Worm (Caenorhabditis elegans) whole organism, L1 larva: ENCODE results near the gene C23G10.5.

Source experiments
- C04F5.9 ChIP-seq: sonication (generic microtip); optimal IDR thresholded peaks from 2 replicates; lab custom pipeline; 2016; ENCODE audit warnings: missing genetic modification characterization, missing compliant biosample characterization
- F16B12.6 ChIP-seq: fragments of 150-350 bp; optimal IDR thresholded peaks from 2 replicates; lab custom pipeline; 2014; ENCODE audit warnings: missing biosample characterization, missing genetic modification characterization
- aha-1 ChIP-seq: fragments of 150-350 bp; optimal IDR thresholded peaks from 2 replicates; lab custom pipeline; 2014; ENCODE audit warnings: missing biosample characterization, missing genetic modification characterization
- ceh-8 ChIP-seq: fragments of 200-800 bp; sonication (Bioruptor generic); optimal IDR thresholded peaks from 2 replicates; lab custom pipeline; 2018; ENCODE audit warnings: mild to moderate bottlenecking, missing genetic modification characterization, moderate library complexity, missing compliant biosample characterization
- ceh-82 ChIP-seq, 3 experiments: fragments of 150-350 bp in 1 of 3; sonication (generic microtip) in 2 of 3; optimal IDR thresholded peaks; 2 replicates each; lab custom pipeline; 2014 to 2017; ENCODE audit warnings: missing biosample characterization in 3 of 3, missing genetic modification characterization in 3 of 3
- ces-1 ChIP-seq: fragments of 150-350 bp; optimal IDR thresholded peaks from 2 replicates; lab custom pipeline; 2014; ENCODE audit warnings: missing biosample characterization, missing genetic modification reagents, missing genetic modification characterization
- dpl-1 ChIP-seq, 3 experiments: fragments of 150-350 bp in 2 of 3; sonication (generic microtip) in 1 of 3; optimal IDR thresholded peaks; 2 replicates each; lab custom pipeline; 2014 to 2017; ENCODE audit warnings: missing biosample characterization in 3 of 3, missing genetic modification characterization in 3 of 3, missing genetic modification reagents in 3 of 3
- efl-1 ChIP-seq, 4 experiments: fragments of 150-350 bp; optimal IDR thresholded peaks in 3 of 4; peaks in 1 of 4; 1 replicate in 1 of 4; 2 replicates in 3 of 4; lab custom pipeline; 2014; ENCODE audit warnings: missing biosample characterization in 2 of 4, missing genetic modification characterization in 2 of 4, missing genetic modification reagents in 2 of 4
- egl-13 ChIP-seq: sonication (generic microtip); optimal IDR thresholded peaks from 2 replicates; lab custom pipeline; 2016; ENCODE audit warnings: missing genotype, missing genetic modification reagents, missing genetic modification characterization, missing compliant biosample characterization
- egl-27 ChIP-seq, 2 experiments: fragments of 150-350 bp in 1 of 2; sonication (generic microtip); optimal IDR thresholded peaks; 3 replicates each; lab custom pipeline; 2017 to 2018; ENCODE audit warnings: missing biosample characterization in 2 of 2, missing genetic modification characterization in 2 of 2, missing genetic modification reagents in 2 of 2
- elt-3 ChIP-seq, 6 experiments: fragments of 150-350 bp in 1 of 6; sonication (generic microtip); optimal IDR thresholded peaks; 2 replicates each; lab custom pipeline; 2017 to 2018; ENCODE audit warnings: missing biosample characterization in 6 of 6, missing genetic modification characterization in 6 of 6, inconsistent platforms in 1 of 6
- fkh-10 ChIP-seq: sonication (generic microtip); optimal IDR thresholded peaks from 2 replicates; lab custom pipeline; 2017; ENCODE audit warnings: missing biosample characterization, missing genetic modification reagents, missing genetic modification characterization
- grh-1 ChIP-seq: fragments of 200-800 bp; sonication (Bioruptor generic); IDR thresholded peaks from 2 replicates; pipeline ENCODE4 v1.3.6; 2022; ENCODE audit warnings: missing genetic modification reagents, missing genetic modification characterization, missing compliant biosample characterization
- hlh-17 ChIP-seq: fragments of 200-800 bp; sonication (Bioruptor generic); optimal IDR thresholded peaks from 2 replicates; lab custom pipeline; 2018; ENCODE audit warnings: missing genetic modification characterization, mild to moderate bottlenecking, missing compliant biosample characterization, moderate library complexity, borderline replicate concordance
- hlh-4 ChIP-seq: sonication (generic microtip); optimal IDR thresholded peaks from 2 replicates; lab custom pipeline; 2016; ENCODE audit warnings: mild to moderate bottlenecking, missing genetic modification characterization, missing compliant biosample characterization
- irx-1 ChIP-seq: sonication (generic microtip); optimal IDR thresholded peaks from 2 replicates; lab custom pipeline; 2016; ENCODE audit warnings: missing genetic modification characterization, missing compliant biosample characterization
- lin-13 ChIP-seq: fragments of 150-350 bp; optimal IDR thresholded peaks from 2 replicates; lab custom pipeline; 2014; ENCODE audit warnings: missing biosample characterization, missing genetic modification reagents, missing genetic modification characterization
- lin-14 ChIP-seq: fragments of 200-800 bp; sonication (Bioruptor generic); optimal IDR thresholded peaks from 2 replicates; lab custom pipeline; 2018; ENCODE audit warnings: mild to moderate bottlenecking, missing genetic modification characterization, moderate library complexity, missing compliant biosample characterization
- lin-35 ChIP-seq, 2 experiments: fragments of 150-350 bp; optimal IDR thresholded peaks; 2 replicates each; lab custom pipeline; 2014; ENCODE audit warnings: missing biosample characterization in 2 of 2, missing genetic modification characterization in 2 of 2, missing genetic modification reagents in 2 of 2
- lin-39 ChIP-seq: fragments of 150-350 bp; optimal IDR thresholded peaks from 2 replicates; lab custom pipeline; 2014; ENCODE audit warnings: missing biosample characterization, missing genetic modification reagents, missing genetic modification characterization
- lir-3 ChIP-seq: sonication (generic microtip); optimal IDR thresholded peaks from 2 replicates; lab custom pipeline; 2016; ENCODE audit warnings: mild to moderate bottlenecking, missing genetic modification characterization, moderate library complexity, missing compliant biosample characterization; ENCODE audit not compliant: poor library complexity
- lsy-2 ChIP-seq, 2 experiments: fragments of 150-350 bp; optimal IDR thresholded peaks; 2 replicates each; lab custom pipeline; 2014; ENCODE audit warnings: missing biosample characterization in 2 of 2, missing genetic modification characterization in 2 of 2
- mab-9 ChIP-seq: fragments of 200-800 bp; sonication (Bioruptor generic); IDR thresholded peaks from 2 replicates; pipeline ENCODE4 v1.3.6; 2022; ENCODE audit warnings: missing genetic modification reagents, missing genetic modification characterization, missing compliant biosample characterization
- mdl-1 ChIP-seq, 2 experiments: fragments of 150-350 bp; optimal IDR thresholded peaks; 2 replicates each; lab custom pipeline; 2014 to 2017; ENCODE audit warnings: missing biosample characterization in 2 of 2, missing genetic modification characterization in 2 of 2, inconsistent platforms in 1 of 2
- mep-1 ChIP-seq: fragments of 150-350 bp; optimal IDR thresholded peaks from 2 replicates; lab custom pipeline; 2014; ENCODE audit warnings: missing biosample characterization, missing genetic modification characterization
- nhr-12 ChIP-seq: sonication (generic microtip); optimal IDR thresholded peaks from 2 replicates; lab custom pipeline; 2017; ENCODE audit warnings: missing biosample characterization, missing genetic modification characterization
- nhr-19 ChIP-seq: fragments of 200-800 bp; sonication (Bioruptor generic); conservative IDR thresholded peaks from 2 replicates; pipeline ENCODE4 v1.3.6; 2022; ENCODE audit warnings: missing genetic modification characterization, missing compliant biosample characterization
- nhr-237 ChIP-seq: fragments of 150-350 bp; optimal IDR thresholded peaks from 2 replicates; lab custom pipeline; 2014; ENCODE audit warnings: missing biosample characterization, missing genetic modification characterization
- nhr-28 ChIP-seq: fragments of 150-350 bp; optimal IDR thresholded peaks from 2 replicates; lab custom pipeline; 2014; ENCODE audit warnings: missing biosample characterization, missing genetic modification characterization
- nhr-47 ChIP-seq: sonication (generic microtip); optimal IDR thresholded peaks from 2 replicates; lab custom pipeline; 2016; ENCODE audit warnings: mild to moderate bottlenecking, missing genetic modification characterization, moderate library complexity, missing compliant biosample characterization
- nhr-71 ChIP-seq: sonication (generic microtip); optimal IDR thresholded peaks from 2 replicates; lab custom pipeline; 2016; ENCODE audit warnings: mild to moderate bottlenecking, missing genetic modification characterization, moderate library complexity, missing compliant biosample characterization
- nhr-84 ChIP-seq: sonication (generic microtip); optimal IDR thresholded peaks from 2 replicates; lab custom pipeline; 2017; ENCODE audit warnings: missing biosample characterization, missing genetic modification characterization
- nhr-90 ChIP-seq: sonication (generic microtip); optimal IDR thresholded peaks from 2 replicates; lab custom pipeline; 2016; ENCODE audit warnings: mild to moderate bottlenecking, missing genetic modification characterization, missing compliant biosample characterization; ENCODE audit not compliant: poor library complexity
- rnt-1 ChIP-seq: sonication (generic microtip); optimal IDR thresholded peaks from 2 replicates; lab custom pipeline; 2016; ENCODE audit warnings: mild to moderate bottlenecking, missing genetic modification characterization, moderate library complexity, missing compliant biosample characterization
- skn-1 ChIP-seq: fragments of 150-350 bp; optimal IDR thresholded peaks from 2 replicates; lab custom pipeline; 2014; ENCODE audit warnings: missing biosample characterization, missing genetic modification characterization
- snpc-4 ChIP-seq: fragments of 150-350 bp; optimal IDR thresholded peaks from 2 replicates; lab custom pipeline; 2014; ENCODE audit warnings: missing biosample characterization, missing genetic modification characterization
- snu-23 ChIP-seq: sonication (generic microtip); optimal IDR thresholded peaks from 2 replicates; lab custom pipeline; 2016; ENCODE audit warnings: missing genetic modification characterization, missing compliant biosample characterization
- sox-4 ChIP-seq: sonication (generic microtip); optimal IDR thresholded peaks from 2 replicates; lab custom pipeline; 2016; ENCODE audit warnings: missing genetic modification characterization, missing compliant biosample characterization
- sptf-1 ChIP-seq: fragments of 150-350 bp; optimal IDR thresholded peaks from 2 replicates; lab custom pipeline; 2014; ENCODE audit warnings: missing biosample characterization, missing genetic modification characterization
- sup-37 ChIP-seq: fragments of 200-800 bp; sonication (Bioruptor generic); optimal IDR thresholded peaks from 2 replicates; lab custom pipeline; 2018; ENCODE audit warnings: mild to moderate bottlenecking, missing genetic modification characterization, missing compliant biosample characterization
- tlp-1 ChIP-seq: fragments of 150-350 bp; optimal IDR thresholded peaks from 2 replicates; lab custom pipeline; 2014; ENCODE audit warnings: missing biosample characterization, missing genetic modification characterization
- unc-62 ChIP-seq: fragments of 150-350 bp; optimal IDR thresholded peaks from 2 replicates; lab custom pipeline; 2014; ENCODE audit warnings: missing biosample characterization, missing genetic modification reagents, missing genetic modification characterization
- unc-86 ChIP-seq: sonication (generic microtip); optimal IDR thresholded peaks from 2 replicates; lab custom pipeline; 2016; ENCODE audit warnings: missing genetic modification characterization, missing compliant biosample characterization
- zip-4 ChIP-seq: fragments of 200-800 bp; sonication (Bioruptor generic); optimal IDR thresholded peaks from 2 replicates; lab custom pipeline; 2018; ENCODE audit warnings: mild to moderate bottlenecking, missing genetic modification characterization, moderate library complexity, missing compliant biosample characterization
- ztf-11 ChIP-seq, 2 experiments: sonication (generic microtip); optimal IDR thresholded peaks; 2 replicates each; lab custom pipeline; 2016 to 2017; ENCODE audit warnings: missing genetic modification characterization in 2 of 2, missing biosample characterization in 1 of 2, missing compliant biosample characterization in 1 of 2
- ztf-4 ChIP-seq: fragments of 150-350 bp; optimal IDR thresholded peaks from 2 replicates; lab custom pipeline; 2014; ENCODE audit warnings: missing biosample characterization, missing genetic modification characterization

Gene C23G10.5

DNA sequence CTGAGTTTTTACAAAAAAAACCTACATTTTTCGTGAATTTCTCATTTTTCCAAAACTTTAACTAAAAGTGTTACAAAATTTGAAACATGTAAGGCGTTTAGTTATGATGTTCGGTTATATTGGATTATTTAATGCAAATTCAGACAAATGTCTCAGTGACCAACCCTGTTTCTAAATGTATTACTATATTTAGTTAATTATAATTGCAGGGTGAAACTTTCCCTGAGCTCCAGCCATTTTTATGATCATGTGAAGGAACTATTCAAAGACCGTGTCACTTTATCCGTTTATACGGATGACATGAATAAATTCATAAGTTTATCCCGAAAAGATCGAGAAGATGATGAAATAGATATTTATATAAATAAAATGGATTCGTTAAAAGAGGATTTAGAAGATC, at the start of gene C23G10.5:
Gene C23G10.5 (plus strand): TSS at position 301 of the 400 bp plus-strand sequence.
- no peak for TF ChIP-seq hlh-17
- no peak for TF ChIP-seq irx-1
- no peak for TF ChIP-seq ceh-8 (GFP tag; lab: Kevin White, UChicago)
- TF ChIP-seq elt-3 (tag; optimal IDR thresholded peaks at IDR 0.05; lab: Kevin White, UChicago) = no peak
- no peak for TF ChIP-seq hlh-4 (tag; lab: Kevin White, UChicago)
- no peak for TF ChIP-seq nhr-12
- TF ChIP-seq tlp-1 = no peak
- TF ChIP-seq nhr-84 = no peak
- TF ChIP-seq egl-27 (tag; optimal IDR thresholded peaks at IDR 0.05; lab: Kevin White, UChicago) = no peak
- no peak for TF ChIP-seq mab-9 (GFP tag; lab: Robert Waterston, UW)
- TF ChIP-seq mep-1 = no peak
- no peak for TF ChIP-seq F16B12.6 (tag; lab: Kevin White, UChicago)
- no peak for TF ChIP-seq ceh-82 (tag; optimal IDR thresholded peaks at IDR 0.05; lab: Kevin White, UChicago)

DNA sequence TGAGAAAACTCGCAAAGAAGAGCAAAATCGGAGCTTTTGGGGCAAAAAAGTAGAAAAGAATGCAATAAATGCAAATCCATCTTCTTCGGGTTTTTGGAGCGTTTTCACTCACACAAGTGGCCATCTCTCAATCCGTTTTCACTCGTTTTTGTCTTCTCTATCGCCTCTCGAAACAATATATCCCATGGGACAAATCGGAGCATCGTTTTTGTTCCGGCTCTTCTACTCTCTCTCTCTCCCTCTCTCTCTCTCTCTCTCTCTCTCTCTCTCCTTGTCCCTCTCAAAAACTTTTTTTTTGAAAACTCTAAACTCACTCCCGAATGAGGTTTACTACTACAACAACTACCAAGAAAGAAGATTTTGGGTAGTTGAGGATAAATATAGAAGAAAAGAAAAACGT, 49.4 kb upstream of the C23G10.5 start:
- TF ChIP-seq lin-14 (GFP tag; lab: Kevin White, UChicago) = peak; percentile 79
- TF ChIP-seq snu-23 = peak; percentile 10
- TF ChIP-seq efl-1 (optimal IDR thresholded peaks at IDR 0.05; lab: Kevin White, UChicago) = peak in 1 of 2 experiments; percentile 6
- TF ChIP-seq efl-1 (GFP tag; optimal IDR thresholded peaks at IDR 0.05 in 1 of 2; lab: Kevin White, UChicago) = no peak
- peak; percentile 50 for TF ChIP-seq fkh-10 (GFP tag; lab: Kevin White, UChicago)
- peak; percentile 36 for TF ChIP-seq nhr-71 (tag; lab: Kevin White, UChicago)
- peak; percentile 59; the same call in 1 of the 2 replicates for TF ChIP-seq mab-9 (GFP tag; lab: Robert Waterston, UW)
- TF ChIP-seq lsy-2 (tag; optimal IDR thresholded peaks at IDR 0.05; lab: Kevin White, UChicago) = peak in 1 of 2 experiments; percentile 32
- TF ChIP-seq sup-37 = no peak
- no peak for TF ChIP-seq unc-62 (GFP tag; lab: Kevin White, UChicago)
- TF ChIP-seq rnt-1 (tag; lab: Kevin White, UChicago) = peak; percentile 6
- TF ChIP-seq, all 84 proteins: peak for 8

ce11 chrIII:6144390-6144962, 46.4 kb upstream of the C23G10.5 start:
- TF ChIP-seq nhr-237 = no peak
- TF ChIP-seq lir-3 = no peak
- TF ChIP-seq nhr-71 (tag; lab: Kevin White, UChicago) = peak; percentile 44
- TF ChIP-seq efl-1 (optimal IDR thresholded peaks at IDR 0.05; lab: Kevin White, UChicago) = no peak
- TF ChIP-seq efl-1 (GFP tag; optimal IDR thresholded peaks at IDR 0.05 in 1 of 2; lab: Kevin White, UChicago) = no peak
- TF ChIP-seq nhr-28 (tag; lab: Kevin White, UChicago) = no peak
- TF ChIP-seq ces-1 (GFP tag; lab: Kevin White, UChicago) = no peak
- no peak for TF ChIP-seq aha-1 (tag; lab: Kevin White, UChicago)
- TF ChIP-seq lin-35 (GFP tag; optimal IDR thresholded peaks at IDR 0.05; lab: Kevin White, UChicago) = peak in 1 of 2 experiments; percentile 30
- TF ChIP-seq sptf-1 (tag; lab: Kevin White, UChicago) = no peak
- TF ChIP-seq ztf-11 (tag; optimal IDR thresholded peaks at IDR 0.05; lab: Kevin White, UChicago) = no peak
- TF ChIP-seq lin-13 (GFP tag; lab: Kevin White, UChicago) = peak; percentile 9
- no peak for TF ChIP-seq C04F5.9
- no peak for TF ChIP-seq ztf-4 (tag; lab: Kevin White, UChicago)
- no peak for TF ChIP-seq unc-86
- peak in 1 of 2 experiments; percentile 65 for TF ChIP-seq lsy-2 (tag; optimal IDR thresholded peaks at IDR 0.05; lab: Kevin White, UChicago)
- TF ChIP-seq sox-4 = no peak
- no peak for TF ChIP-seq grh-1 (GFP tag; lab: Robert Waterston, UW)
- TF ChIP-seq lin-39 (tag; lab: Kevin White, UChicago) = no peak
- no peak for TF ChIP-seq egl-13 (tag; lab: Kevin White, UChicago)
- TF ChIP-seq nhr-12 = no peak
- no peak for TF ChIP-seq dpl-1 (GFP tag; optimal IDR thresholded peaks at IDR 0.05; lab: Kevin White, UChicago)
- TF ChIP-seq mdl-1 (tag; optimal IDR thresholded peaks at IDR 0.05; lab: Kevin White, UChicago) = peak in 1 of 2 experiments; percentile 71
- TF ChIP-seq hlh-17 = no peak
- TF ChIP-seq zip-4 (GFP tag; lab: Kevin White, UChicago) = no peak
- TF ChIP-seq nhr-19 (GFP tag; lab: Robert Waterston, UW) = no peak
- TF ChIP-seq nhr-90 = peak; percentile 9
- no peak for TF ChIP-seq irx-1
- TF ChIP-seq skn-1 = no peak
- TF ChIP-seq nhr-47 (tag; lab: Kevin White, UChicago) = no peak
- no peak for TF ChIP-seq unc-62 (GFP tag; lab: Kevin White, UChicago)
- TF ChIP-seq snpc-4 = no peak
- TF ChIP-seq sup-37 = no peak
- TF ChIP-seq ceh-82 (tag; optimal IDR thresholded peaks at IDR 0.05; lab: Kevin White, UChicago) = no peak
